Worm (Caenorhabditis elegans): ENCODE data around the gene srxa-8.

DNA sequence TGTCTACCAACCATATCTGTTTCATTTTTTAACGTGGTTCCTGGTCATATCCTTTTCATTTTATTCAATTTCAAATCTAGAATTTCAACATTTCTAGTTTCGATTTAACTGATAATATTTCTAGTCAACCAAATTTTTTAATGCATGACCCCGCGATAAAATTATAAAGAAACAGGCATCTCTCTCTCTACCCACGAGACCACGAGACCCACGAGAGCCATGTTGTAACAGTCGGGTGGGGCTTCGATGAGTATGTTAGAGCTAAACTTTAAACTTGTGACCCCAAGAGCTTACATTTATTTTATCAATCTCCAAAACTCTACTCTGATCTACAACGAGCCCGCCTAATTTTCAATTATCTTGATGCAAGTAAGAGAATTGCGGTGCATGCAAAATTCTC is 9.7 kb upstream of the srxa-8 start:
- TF ChIP-seq nhr-77 (tag; optimal IDR thresholded peaks at IDR 0.05) = no peak
- TF ChIP-seq egl-27 (tag; optimal IDR thresholded peaks at IDR 0.05) = no peak
- no peak for TF ChIP-seq ceh-82 (tag; optimal IDR thresholded peaks at IDR 0.05)
- no peak for TF ChIP-seq ces-1 (GFP tag; optimal IDR thresholded peaks at IDR 0.05)
- no peak for TF ChIP-seq alr-1 (tag; optimal IDR thresholded peaks at IDR 0.05; ENCODE audit: borderline replicate concordance)
- no peak for TF ChIP-seq aly-2 (tag; optimal IDR thresholded peaks at IDR 0.05)
- no peak for TF ChIP-seq skn-1 (tag; optimal IDR thresholded peaks at IDR 0.05)
- TF ChIP-seq ceh-8 (GFP tag; optimal IDR thresholded peaks at IDR 0.05) = no peak
- TF ChIP-seq vab-15 (tag; optimal IDR thresholded peaks at IDR 0.05) = no peak
- TF ChIP-seq F16B12.6 (tag; optimal IDR thresholded peaks at IDR 0.05) = no peak
